Fruit fly (Drosophila melanogaster) S2 (cell line): Measurements from ENCODE around the gene Rai1.

Source experiments
- CG8478 ChIP-seq: fragments of >200 bp; optimal IDR thresholded peaks from 2 replicates; lab custom pipeline; 2018
- CTCF ChIP-seq, 2 experiments: fragments of >200 bp; optimal IDR thresholded peaks; 2 replicates each; lab custom pipeline; 2018

dm6 chrX:16834259-16834658 is 31.1 kb upstream of the Rai1 start:
- TF ChIP-seq CG8478 (lab: Kevin White, UChicago), result no peak
- no peak for TF ChIP-seq CTCF (optimal IDR thresholded peaks at IDR 0.05; lab: Kevin White, UChicago)
